Worm (Caenorhabditis elegans): ENCODE measurements around the gene T15B7.1.

DNA sequence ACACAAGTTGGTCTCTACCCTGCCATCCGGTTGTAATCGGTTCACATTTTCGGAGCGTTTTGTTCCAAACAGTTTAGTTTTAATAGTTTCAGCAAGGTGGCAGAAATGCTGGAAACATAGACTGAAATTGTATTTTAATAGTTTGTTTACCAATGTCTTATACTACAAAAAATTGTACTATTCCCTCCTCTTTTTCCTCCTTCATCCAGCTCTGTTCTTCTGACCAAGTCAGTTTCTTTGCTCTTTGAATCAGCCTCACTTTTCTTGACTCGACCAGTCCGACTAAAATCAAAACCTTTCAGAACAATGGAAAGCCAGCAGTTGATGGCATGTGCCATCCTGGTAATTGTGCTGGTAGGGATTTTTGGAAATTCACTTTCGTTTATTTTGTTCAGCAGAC lies 27.5 kb downstream of the T15B7.1 start, which contains the start of gene frpr-18:
- TF ChIP-seq nhr-237 (tag; optimal IDR thresholded peaks at IDR 0.05) (no peak), F26F4.8 (GFP tag; conservative IDR thresholded peaks at IDR 0.05) (no peak), ztf-7 (tag; optimal IDR thresholded peaks at IDR 0.05) (no peak)
